Fruit fly (Drosophila melanogaster) whole organism, wandering third instar larva: ENCODE results near the gene CG42688.

ENCODE experiments used
- CG32264 ChIP-seq: fragments of 200-800 bp; sonication (Bioruptor generic); optimal IDR thresholded peaks from 2 replicates; lab custom pipeline; 2016; ENCODE audit warnings: missing biosample characterization, missing genetic modification characterization
- CrebA ChIP-seq: fragments of 200-800 bp; sonication (Bioruptor generic); optimal IDR thresholded peaks from 2 replicates; lab custom pipeline; 2016; ENCODE audit warnings: missing biosample characterization, mild to moderate bottlenecking, missing genetic modification characterization, borderline replicate concordance
- Dfd ChIP-seq: fragments of >200 bp; optimal IDR thresholded peaks from 2 replicates; lab custom pipeline; 2017; ENCODE audit warnings: missing biosample characterization, missing genetic modification characterization
- Dif ChIP-seq: fragments of 200-275, 200-300 bp; sonication (Bioruptor generic); optimal IDR thresholded peaks from 2 replicates; lab custom pipeline; 2018; ENCODE audit warnings: missing biosample characterization, missing genetic modification characterization; ENCODE audit not compliant: partially characterized antibody
- GATAd ChIP-seq: sonication (Bioruptor generic); optimal IDR thresholded peaks from 2 replicates; lab custom pipeline; 2016; ENCODE audit warnings: missing biosample characterization, missing genetic modification characterization
- Hnf4 ChIP-seq: fragments of 200-800 bp; sonication (Bioruptor generic); optimal IDR thresholded peaks from 2 replicates; lab custom pipeline; 2016; ENCODE audit warnings: missing biosample characterization, mild to moderate bottlenecking, missing genetic modification characterization
- Hr83 ChIP-seq: fragments of 200-300 bp; sonication (Bioruptor generic); optimal IDR thresholded peaks from 2 replicates; lab custom pipeline; 2016; ENCODE audit warnings: missing biosample characterization, mild to moderate bottlenecking, missing genetic modification characterization, moderate library complexity; ENCODE audit not compliant: poor library complexity, severe bottlenecking
- Mio ChIP-seq: sonication (Bioruptor generic); optimal IDR thresholded peaks from 2 replicates; lab custom pipeline; 2016; ENCODE audit warnings: missing biosample characterization, missing genetic modification characterization
- Myc ChIP-seq: fragments of >200 bp; optimal IDR thresholded peaks from 2 replicates; lab custom pipeline; 2017
- N ChIP-seq: fragments of >200 bp; optimal IDR thresholded peaks from 2 replicates; lab custom pipeline; 2018; ENCODE audit warnings: missing biosample characterization, missing external identifiers, missing genetic modification characterization
- Rel ChIP-seq, 2 experiments: fragments of 200-800 bp; sonication (Bioruptor generic) in 1 of 2; optimal IDR thresholded peaks; 2 replicates in 1 of 2; 3 replicates in 1 of 2; lab custom pipeline; 2016 to 2019; ENCODE audit warnings: mild to moderate bottlenecking in 2 of 2, missing biosample characterization in 2 of 2, missing genetic modification characterization in 2 of 2, moderate library complexity in 1 of 2
- Sp1 ChIP-seq: fragments of 200-800 bp; sonication (Bioruptor generic); optimal IDR thresholded peaks from 3 replicates; lab custom pipeline; 2019; ENCODE audit warnings: missing biosample characterization, mild to moderate bottlenecking, missing genetic modification characterization, moderate library complexity
- Vsx2 ChIP-seq: fragments of 200-300, 225-300 bp; sonication (Bioruptor generic); optimal IDR thresholded peaks from 2 replicates; lab custom pipeline; 2018; ENCODE audit warnings: missing biosample characterization, missing genetic modification characterization; ENCODE audit not compliant: partially characterized antibody
- br ChIP-seq: fragments of 200-800 bp; sonication (Bioruptor generic); optimal IDR thresholded peaks from 2 replicates; lab custom pipeline; 2016; ENCODE audit warnings: missing biosample characterization, missing genetic modification characterization
- brk ChIP-seq: fragments of 200-800 bp; sonication (Bioruptor generic); optimal IDR thresholded peaks from 2 replicates; lab custom pipeline; 2016; ENCODE audit warnings: missing biosample characterization, mild to moderate bottlenecking, missing genetic modification characterization
- dl ChIP-seq, 2 experiments: fragments of 175-275, 200-275 bp in 1 of 2; fragments of 200-275 bp in 1 of 2; sonication (Bioruptor generic); optimal IDR thresholded peaks; lab custom pipeline; 2018; ENCODE audit warnings: mild to moderate bottlenecking in 2 of 2, missing biosample characterization in 2 of 2, missing genetic modification characterization in 2 of 2, moderate library complexity in 2 of 2; ENCODE audit not compliant: partially characterized antibody in 2 of 2, insufficient read depth in 1 of 2
- ey ChIP-seq: fragments of 200-800 bp; sonication (Bioruptor generic); optimal IDR thresholded peaks from 2 replicates; lab custom pipeline; 2016; ENCODE audit warnings: missing biosample characterization, missing genetic modification characterization
- foxo ChIP-seq, 2 experiments: fragments of 200-800 bp; sonication (Bioruptor generic); optimal IDR thresholded peaks; 2 replicates in 1 of 2; 3 replicates in 1 of 2; lab custom pipeline; 2016 to 2017; ENCODE audit warnings: missing biosample characterization in 2 of 2, missing genetic modification characterization in 2 of 2
- h ChIP-seq: fragments of 200-800 bp; sonication (Bioruptor generic); optimal IDR thresholded peaks from 3 replicates; lab custom pipeline; 2016; ENCODE audit warnings: missing biosample characterization, mild to moderate bottlenecking, missing genetic modification characterization
- jim ChIP-seq: fragments of 175-275, 200-325 bp; sonication (Bioruptor generic); optimal IDR thresholded peaks from 2 replicates; lab custom pipeline; 2016; ENCODE audit warnings: missing biosample characterization, mild to moderate bottlenecking, missing genetic modification characterization
- lola ChIP-seq: fragments of >200 bp; optimal IDR thresholded peaks from 2 replicates; lab custom pipeline; 2017; ENCODE audit warnings: missing biosample characterization, missing genetic modification characterization
- pan ChIP-seq: fragments of >200 bp; optimal IDR thresholded peaks from 2 replicates; lab custom pipeline; 2017
- psq ChIP-seq: fragments of 200-800 bp; sonication (Bioruptor generic); optimal IDR thresholded peaks from 3 replicates; lab custom pipeline; 2017; ENCODE audit warnings: missing biosample characterization, mild to moderate bottlenecking, missing genetic modification characterization, moderate library complexity
- rgr ChIP-seq: fragments of 200-800 bp; sonication (Bioruptor generic); optimal IDR thresholded peaks from 3 replicates; lab custom pipeline; 2016; ENCODE audit warnings: missing biosample characterization, mild to moderate bottlenecking, missing genetic modification characterization
- sv ChIP-seq: fragments of 200-800 bp; sonication (Bioruptor generic); optimal IDR thresholded peaks from 3 replicates; lab custom pipeline; 2016; ENCODE audit warnings: missing biosample characterization, missing genetic modification characterization
- tai ChIP-seq: sonication (Bioruptor generic); optimal IDR thresholded peaks from 2 replicates; lab custom pipeline; 2016; ENCODE audit warnings: missing biosample characterization, missing genetic modification characterization
- usp ChIP-seq: fragments of >200 bp; optimal IDR thresholded peaks from 2 replicates; lab custom pipeline; 2017; ENCODE audit warnings: missing biosample characterization, missing genetic modification characterization
- woc ChIP-seq: sonication (Bioruptor generic); optimal IDR thresholded peaks from 2 replicates; lab custom pipeline; 2016; ENCODE audit warnings: missing biosample characterization, mild to moderate bottlenecking, missing genetic modification characterization

The CG42688 gene

dm6 chr2L:19191789-19192297 lies 9.2 kb upstream of the CG42688 start:
- TF ChIP-seq Dfd (GFP tag; lab: Kevin White, UChicago) (no peak), ey (no peak), GATAd (GFP tag; lab: Kevin White, UChicago) (no peak), sv (GFP tag; lab: Kevin White, UChicago) (no peak), dl (GFP tag; optimal IDR thresholded peaks at IDR 0.05; lab: Kevin White, UChicago; ENCODE audit: insufficient read depth in 1 of 2, partially characterized antibody in 2 of 2) (no peak), usp (GFP tag; lab: Kevin White, UChicago) (no peak), h (no peak), rgr (no peak), Myc (no peak), tai (GFP tag; lab: Kevin White, UChicago) (no peak), Sp1 (GFP tag; lab: Kevin White, UChicago) (no peak), jim (GFP tag; lab: Kevin White, UChicago) (no peak), woc (GFP tag; lab: Kevin White, UChicago) (no peak)

DNA sequence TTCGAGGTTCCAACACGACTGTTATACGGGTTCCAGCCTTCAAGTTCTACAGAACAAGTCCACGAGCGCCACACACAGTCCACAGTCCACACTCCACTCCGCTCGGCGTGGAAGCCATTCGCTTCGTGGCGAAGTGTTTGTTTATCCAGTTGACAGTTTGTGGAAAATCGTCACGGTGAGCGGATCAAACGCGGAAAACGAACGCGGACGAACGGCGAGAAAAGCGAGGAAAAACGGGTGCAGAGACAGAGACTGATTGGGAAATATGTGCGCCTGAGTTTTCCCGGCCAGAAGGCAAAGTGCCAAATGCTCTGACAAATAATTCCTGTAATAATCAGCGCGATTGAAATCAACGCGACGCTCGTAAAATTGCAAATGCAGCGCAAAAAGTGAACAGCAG lies 7.6 kb upstream of the CG42688 start, which contains the start of gene drl:
Gene drl, plus strand, starts transcription at position 148 of the 400 bp plus-strand sequence.
- TF ChIP-seq Mio (GFP tag; lab: Kevin White, UChicago) (no peak), Dif (peak; percentile 59), Hr83 (GFP tag; lab: Kevin White, UChicago) (peak; percentile 30), dl (GFP tag; optimal IDR thresholded peaks at IDR 0.05; lab: Kevin White, UChicago; ENCODE audit: insufficient read depth in 1 of 2, partially characterized antibody in 2 of 2) (peak in 1 of 2 experiments; percentile 30), rgr (peak; percentile 24), woc (GFP tag; lab: Kevin White, UChicago) (no peak)

dm6 chr2L:19185676-19186239 lies 3.1 kb upstream of the CG42688 start, which contains the start of the genes gammaTub37C and pigeon:
TSS of gene gammaTub37C (minus strand) at chr2L:19185726.
TSS of gene pigeon (plus strand) at chr2L:19186043.
- TF ChIP-seq lola (GFP tag; lab: Kevin White, UChicago) (no peak), usp (GFP tag; lab: Kevin White, UChicago) (no peak), woc (GFP tag; lab: Kevin White, UChicago) (no peak), CG32264 (GFP tag; lab: Kevin White, UChicago) (no peak), Hr83 (GFP tag; lab: Kevin White, UChicago) (no peak), Hnf4 (GFP tag; lab: Kevin White, UChicago) (no peak), N (GFP tag; lab: Kevin White, UChicago) (no peak), Vsx2 (GFP tag; lab: Kevin White, UChicago) (no peak), psq (no peak), jim (GFP tag; lab: Kevin White, UChicago) (no peak), rgr (no peak), Myc (no peak), brk (no peak), dl (GFP tag; optimal IDR thresholded peaks at IDR 0.05; lab: Kevin White, UChicago; ENCODE audit: insufficient read depth in 1 of 2, partially characterized antibody in 2 of 2) (no peak), foxo (GFP tag; optimal IDR thresholded peaks at IDR 0.05; lab: Kevin White, UChicago) (no peak), Rel (GFP tag; optimal IDR thresholded peaks at IDR 0.05; lab: Kevin White, UChicago) (no peak), Rel (tag; optimal IDR thresholded peaks at IDR 0.05; lab: Kevin White, UChicago) (no peak), CrebA (GFP tag; lab: Kevin White, UChicago) (no peak), br (GFP tag; lab: Kevin White, UChicago) (no peak), tai (GFP tag; lab: Kevin White, UChicago) (no peak), h (no peak)
- TF ChIP-seq, all 38 proteins: peak for 0

DNA sequence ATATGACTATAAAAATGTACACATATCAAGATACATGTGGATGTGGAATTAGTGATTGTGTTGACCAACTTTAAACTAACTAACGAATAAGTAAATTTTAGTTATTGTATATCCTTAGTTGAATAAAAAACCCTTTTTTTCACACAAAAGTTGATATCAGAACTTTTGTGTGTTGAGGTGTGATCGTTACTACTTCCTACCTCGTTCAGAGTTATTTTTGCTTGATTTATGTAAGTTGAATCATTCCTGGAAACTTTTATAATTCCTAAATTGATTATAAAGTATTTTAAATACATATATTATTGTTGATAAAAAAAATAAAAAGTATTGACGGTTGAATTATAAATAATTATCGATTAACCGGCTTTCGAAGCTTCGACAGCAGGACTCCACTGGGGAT lies 1.1 kb upstream of the CG42688 start, which contains the start of gene CG46059:
Gene CG46059, minus strand, starts transcription at position 101 of the 400 bp plus-strand sequence.
- no peak for TF ChIP-seq Sp1 (GFP tag; lab: Kevin White, UChicago)
- TF ChIP-seq Mio (GFP tag; lab: Kevin White, UChicago): no peak
- no peak for TF ChIP-seq pan (lab: Kevin White, UChicago)
- no peak for TF ChIP-seq CrebA (GFP tag; lab: Kevin White, UChicago)
